Worm (Caenorhabditis elegans) whole organism, L2 larva: ENCODE data around the gene rars-2.

Experiments
- C34F6.9 ChIP-seq: fragments of 150-350 bp; optimal IDR thresholded peaks from 2 replicates; lab custom pipeline; 2014; ENCODE audit warnings: missing biosample characterization, missing genetic modification characterization
- F13H6.1 ChIP-seq: sonication (generic microtip); optimal IDR thresholded peaks from 2 replicates; lab custom pipeline; 2016; ENCODE audit warnings: missing genetic modification characterization, missing compliant biosample characterization
- R02D3.7 ChIP-seq: fragments of 150-350 bp; optimal IDR thresholded peaks from 2 replicates; lab custom pipeline; 2014; ENCODE audit warnings: missing biosample characterization, missing genetic modification characterization
- ZK546.5 ChIP-seq: sonication (generic microtip); optimal IDR thresholded peaks from 2 replicates; lab custom pipeline; 2017; ENCODE audit warnings: missing biosample characterization, missing genetic modification characterization
- ama-1 ChIP-seq: fragments of 150-350 bp; optimal IDR thresholded peaks from 2 replicates; lab custom pipeline; 2018; ENCODE audit warnings: inconsistent platforms
- blmp-1 ChIP-seq: sonication (generic microtip); optimal IDR thresholded peaks from 2 replicates; lab custom pipeline; 2017; ENCODE audit warnings: missing genetic modification characterization, mild to moderate bottlenecking, missing compliant biosample characterization, antibody characterized with exemption, moderate library complexity; ENCODE audit not compliant: insufficient read depth
- ceh-16 ChIP-seq: fragments of 150-350 bp; optimal IDR thresholded peaks from 2 replicates; lab custom pipeline; 2014; ENCODE audit warnings: missing biosample characterization, missing genetic modification characterization
- crh-2 ChIP-seq: sonication (generic microtip); optimal IDR thresholded peaks from 2 replicates; lab custom pipeline; 2017; ENCODE audit warnings: missing biosample characterization, missing genetic modification characterization
- dmd-4 ChIP-seq: sonication (generic microtip); optimal IDR thresholded peaks from 2 replicates; lab custom pipeline; 2017; ENCODE audit warnings: missing biosample characterization, missing genetic modification characterization
- elt-1 ChIP-seq: fragments of 150-350 bp; optimal IDR thresholded peaks from 2 replicates; lab custom pipeline; 2014; ENCODE audit warnings: missing biosample characterization, missing genetic modification characterization
- elt-3 ChIP-seq: sonication (generic microtip); optimal IDR thresholded peaks from 2 replicates; lab custom pipeline; 2017; ENCODE audit warnings: missing biosample characterization, missing genetic modification characterization
- fos-1 ChIP-seq: fragments of 150-350 bp; optimal IDR thresholded peaks from 2 replicates; lab custom pipeline; 2014; ENCODE audit warnings: missing biosample characterization, missing genetic modification characterization
- gmeb-1 ChIP-seq: fragments of 150-350 bp; optimal IDR thresholded peaks from 2 replicates; lab custom pipeline; 2014; ENCODE audit warnings: missing biosample characterization, missing genetic modification characterization
- lin-11 ChIP-seq: fragments of 150-350 bp; sonication (generic microtip); optimal IDR thresholded peaks from 2 replicates; lab custom pipeline; 2014; ENCODE audit warnings: missing biosample characterization, missing genetic modification characterization, inconsistent platforms, mixed read lengths
- lin-13 ChIP-seq: fragments of 150-350 bp; optimal IDR thresholded peaks from 2 replicates; lab custom pipeline; 2014; ENCODE audit warnings: missing biosample characterization, missing genetic modification reagents, missing genetic modification characterization
- lin-39 ChIP-seq: fragments of 150-350 bp; optimal IDR thresholded peaks from 2 replicates; lab custom pipeline; 2014; ENCODE audit warnings: missing biosample characterization, missing genetic modification reagents, missing genetic modification characterization
- lsy-2 ChIP-seq, 2 experiments: fragments of 150-350 bp in 1 of 2; sonication (generic microtip) in 1 of 2; optimal IDR thresholded peaks; 2 replicates each; lab custom pipeline; 2014 to 2017; ENCODE audit warnings: missing biosample characterization in 2 of 2, missing genetic modification characterization in 2 of 2
- mab-5 ChIP-seq: fragments of 150-350 bp; optimal IDR thresholded peaks from 2 replicates; lab custom pipeline; 2014; ENCODE audit warnings: missing biosample characterization, missing genetic modification characterization
- mbf-1 ChIP-seq: sonication (generic microtip); optimal IDR thresholded peaks from 2 replicates; lab custom pipeline; 2017; ENCODE audit warnings: missing biosample characterization, missing genetic modification characterization
- mdl-1 ChIP-seq, 2 experiments: fragments of 150-350 bp in 1 of 2; sonication (generic microtip) in 1 of 2; optimal IDR thresholded peaks; 2 replicates each; lab custom pipeline; 2017; ENCODE audit warnings: missing biosample characterization in 2 of 2, missing genetic modification characterization in 2 of 2
- nhr-10 ChIP-seq: sonication (generic microtip); optimal IDR thresholded peaks from 2 replicates; lab custom pipeline; 2017; ENCODE audit warnings: missing biosample characterization, missing genetic modification characterization
- nhr-129 ChIP-seq: fragments of 150-350 bp; optimal IDR thresholded peaks from 2 replicates; lab custom pipeline; 2014; ENCODE audit warnings: missing biosample characterization, missing genetic modification characterization
- nhr-21 ChIP-seq: fragments of 150-350 bp; optimal IDR thresholded peaks from 2 replicates; lab custom pipeline; 2014; ENCODE audit warnings: missing biosample characterization, missing genetic modification characterization
- nhr-23 ChIP-seq: fragments of 150-350 bp; optimal IDR thresholded peaks from 2 replicates; lab custom pipeline; 2014; ENCODE audit warnings: missing biosample characterization, missing genetic modification reagents, missing genetic modification characterization
- nhr-237 ChIP-seq: fragments of 150-350 bp; optimal IDR thresholded peaks from 2 replicates; lab custom pipeline; 2014; ENCODE audit warnings: missing biosample characterization, missing genetic modification characterization
- nhr-25 ChIP-seq: fragments of 150-350 bp; sonication (generic microtip); optimal IDR thresholded peaks from 3 replicates; lab custom pipeline; 2014; ENCODE audit warnings: missing biosample characterization, missing genetic modification characterization
- nhr-77 ChIP-seq: fragments of 150-350 bp; optimal IDR thresholded peaks from 2 replicates; lab custom pipeline; 2014; ENCODE audit warnings: missing biosample characterization, missing genetic modification characterization
- peb-1 ChIP-seq: fragments of 150-350 bp; optimal IDR thresholded peaks from 2 replicates; lab custom pipeline; 2014; ENCODE audit warnings: missing biosample characterization, missing genetic modification characterization
- skn-1 ChIP-seq: sonication (generic microtip); optimal IDR thresholded peaks from 2 replicates; lab custom pipeline; 2017; ENCODE audit warnings: missing biosample characterization, missing genetic modification characterization
- sma-3 ChIP-seq: sonication (generic microtip); optimal IDR thresholded peaks from 2 replicates; lab custom pipeline; 2016; ENCODE audit warnings: missing genetic modification reagents, missing genetic modification characterization, missing compliant biosample characterization
- sma-9 ChIP-seq, 2 experiments: fragments of 150-350 bp in 1 of 2; sonication (generic microtip) in 1 of 2; optimal IDR thresholded peaks; 2 replicates each; lab custom pipeline; 2014 to 2016; ENCODE audit warnings: missing genetic modification characterization in 2 of 2, mild to moderate bottlenecking in 1 of 2, missing biosample characterization in 1 of 2, missing compliant biosample characterization in 1 of 2, missing genetic modification reagents in 1 of 2, moderate library complexity in 1 of 2
- unc-55 ChIP-seq: fragments of 150-350 bp; sonication (generic microtip); optimal IDR thresholded peaks from 3 replicates; lab custom pipeline; 2014; ENCODE audit warnings: missing biosample characterization, missing genetic modification reagents, missing genetic modification characterization
- unc-62 ChIP-seq: fragments of 150-350 bp; optimal IDR thresholded peaks from 2 replicates; lab custom pipeline; 2014; ENCODE audit warnings: missing biosample characterization, missing genetic modification reagents, missing genetic modification characterization
- ztf-1 ChIP-seq: fragments of 200-800 bp; sonication (Bioruptor generic); conservative IDR thresholded peaks from 2 replicates; pipeline ENCODE4 v1.3.6; 2022; ENCODE audit warnings: missing genetic modification characterization, missing compliant biosample characterization
- ztf-11 ChIP-seq: sonication (generic microtip); optimal IDR thresholded peaks from 2 replicates; lab custom pipeline; 2017; ENCODE audit warnings: missing biosample characterization, missing genetic modification characterization

The rars-2 gene

DNA sequence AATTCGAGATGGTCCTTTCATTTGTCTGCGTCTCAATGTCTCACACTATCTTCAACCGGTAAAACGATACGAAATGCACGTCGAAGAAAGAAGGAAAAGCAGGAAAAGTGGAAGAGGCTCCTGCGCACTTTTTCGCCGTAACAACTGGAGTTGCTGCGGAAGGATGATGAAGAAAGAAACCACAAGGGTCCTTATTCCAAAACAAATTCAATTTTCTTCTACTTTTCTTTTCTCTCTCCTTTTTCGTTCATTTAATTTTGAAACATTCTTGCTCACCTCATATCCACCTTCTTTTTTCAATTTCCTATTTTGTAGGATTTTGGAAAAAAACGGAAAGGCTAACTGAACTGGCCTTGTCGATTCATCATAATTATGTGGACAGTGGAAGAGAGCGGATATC is 4.8 kb upstream of the rars-2 start:
- TF ChIP-seq unc-62 (GFP tag; lab: Kevin White, UChicago) (no peak), lin-11 (tag; lab: Kevin White, UChicago) (no peak), lin-13 (no peak), unc-55 (GFP tag; lab: Kevin White, UChicago) (no peak), nhr-10 (tag; lab: Kevin White, UChicago) (no peak), elt-1 (no peak), R02D3.7 (no peak)

- TF ChIP-seq fos-1 (peak; percentile 78), lsy-2 (tag; optimal IDR thresholded peaks at IDR 0.05; lab: Kevin White, UChicago) (peak in 1 of 2 experiments; percentile 18), unc-55 (GFP tag; lab: Kevin White, UChicago) (peak; percentile 54), mab-5 (no peak), ZK546.5 (tag; lab: Kevin White, UChicago) (no peak), C34F6.9 (peak; percentile 60)
Observed at ce11 chrII:6122641-6123424, 2.5 kb upstream of the rars-2 start.

ce11 chrII:6123513-6123912 is 1.8 kb upstream of the rars-2 start, which contains the start of gene C29H12.2:
Gene C29H12.2, plus strand, starts transcription at chrII:6123809.
- TF ChIP-seq crh-2 (tag; lab: Kevin White, UChicago) (no peak), skn-1 (tag; lab: Kevin White, UChicago) (no peak), lin-39 (tag; lab: Kevin White, UChicago) (no peak), C34F6.9 (peak; percentile 30), nhr-129 (tag; lab: Kevin White, UChicago) (peak; percentile 41)
- TF ChIP-seq, all 48 proteins: peak for 2

DNA sequence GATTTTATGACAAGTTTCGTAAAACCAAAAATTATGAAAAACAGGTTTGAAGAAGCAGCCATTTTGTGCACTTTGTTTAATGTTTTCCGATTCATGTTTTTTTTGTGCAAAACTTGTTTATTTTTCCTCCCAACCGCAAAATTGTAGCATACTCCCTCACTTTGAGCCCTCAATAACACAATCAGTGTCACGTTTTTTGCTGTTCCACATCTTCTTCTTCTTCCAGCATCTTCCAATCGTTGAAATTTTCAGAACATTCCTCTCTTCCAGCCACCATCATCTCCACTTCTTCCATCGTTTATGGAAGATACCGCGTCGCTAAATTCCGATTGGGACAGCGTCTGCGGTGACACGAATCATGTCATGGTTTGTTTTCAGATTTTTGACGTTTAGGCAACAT is 7.2 kb downstream of the rars-2 start, which contains the start of gene abts-3:
TSS of gene abts-3 (plus strand) at position 301 of the 400 bp plus-strand sequence.
- TF ChIP-seq mab-5 = no peak
- TF ChIP-seq nhr-21 (tag; lab: Kevin White, UChicago) = no peak
- no peak for TF ChIP-seq nhr-237 (tag; lab: Kevin White, UChicago)
- TF ChIP-seq sma-9 (GFP tag; optimal IDR thresholded peaks at IDR 0.05; lab: Kevin White, UChicago) = no peak
- no peak for TF ChIP-seq sma-9 (tag; optimal IDR thresholded peaks at IDR 0.05; lab: Kevin White, UChicago)
- no peak for TF ChIP-seq gmeb-1 (tag; lab: Kevin White, UChicago)
- TF ChIP-seq ZK546.5 (tag; lab: Kevin White, UChicago) = no peak
- TF ChIP-seq peb-1 (tag; lab: Kevin White, UChicago) = no peak
- TF ChIP-seq nhr-23 (tag; lab: Kevin White, UChicago) = no peak
- TF ChIP-seq nhr-25 (tag; lab: Kevin White, UChicago) = no peak
- no peak for TF ChIP-seq elt-1
- no peak for TF ChIP-seq ceh-16

DNA sequence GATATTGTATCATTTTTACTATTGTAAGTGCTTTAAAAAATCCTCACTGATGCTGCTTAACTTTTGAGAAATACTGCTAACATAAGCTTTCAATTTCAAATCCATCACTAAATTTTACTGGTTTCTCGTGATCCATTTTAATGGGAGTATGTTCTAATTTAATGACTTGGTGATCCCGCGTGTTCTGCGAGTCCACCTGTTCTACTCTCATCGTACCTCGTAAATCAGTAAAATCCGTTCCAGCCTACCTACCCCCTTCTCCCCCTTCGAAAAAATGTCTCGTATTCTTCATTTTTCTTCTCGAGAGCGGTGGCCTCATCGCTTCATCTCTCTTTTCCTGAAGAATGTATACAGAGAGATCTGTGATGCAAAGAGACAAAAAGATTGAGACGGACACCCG is 10.2 kb downstream of the rars-2 start:
- no peak for TF ChIP-seq mab-5
- TF ChIP-seq dmd-4 = no peak
- no peak for TF ChIP-seq ama-1 (lab: Kevin White, UChicago)
- TF ChIP-seq peb-1 (tag; lab: Kevin White, UChicago) = no peak
- no peak for TF ChIP-seq blmp-1
- no peak for TF ChIP-seq nhr-237 (tag; lab: Kevin White, UChicago)
- no peak for TF ChIP-seq C34F6.9
- TF ChIP-seq skn-1 (tag; lab: Kevin White, UChicago) = no peak
- no peak for TF ChIP-seq ceh-16
- TF ChIP-seq elt-1 = no peak

ce11 chrII:6136712-6137111 is 11.4 kb downstream of the rars-2 start:
- TF ChIP-seq crh-2 (tag; lab: Kevin White, UChicago) (no peak), elt-3 (tag; lab: Kevin White, UChicago) (no peak), nhr-129 (tag; lab: Kevin White, UChicago) (peak; percentile 55), C34F6.9 (peak; percentile 18), unc-62 (GFP tag; lab: Kevin White, UChicago) (no peak), sma-3 (no peak), nhr-77 (no peak), ztf-11 (no peak), mbf-1 (no peak), nhr-23 (tag; lab: Kevin White, UChicago) (no peak), F13H6.1 (tag; lab: Kevin White, UChicago) (peak; percentile 13), nhr-237 (tag; lab: Kevin White, UChicago) (no peak), mdl-1 (tag; optimal IDR thresholded peaks at IDR 0.05; lab: Kevin White, UChicago) (no peak), ztf-1 (no peak)
